Worm (Caenorhabditis elegans) whole organism, midembryonic: ENCODE measurements around the gene srw-62.

Experiments
- T22C8.4 ChIP-seq: fragments of 200-800 bp; sonication (Bioruptor generic); IDR thresholded peaks from 2 replicates; pipeline ENCODE4 v1.3.6; 2022; ENCODE audit warnings: missing genetic modification characterization, missing compliant biosample characterization
- cog-1 ChIP-seq: sonication (generic microtip); optimal IDR thresholded peaks from 2 replicates; lab custom pipeline; 2016; ENCODE audit warnings: missing genetic modification characterization, missing compliant biosample characterization
- flt-1 ChIP-seq: fragments of 200-800 bp; sonication (Bioruptor generic); IDR thresholded peaks from 2 replicates; pipeline ENCODE4 v1.3.6; 2022; ENCODE audit warnings: missing genetic modification characterization, missing compliant biosample characterization
- klf-2 ChIP-seq: fragments of 200-800 bp; sonication (Bioruptor generic); conservative IDR thresholded peaks from 2 replicates; pipeline ENCODE4 v1.3.6; 2022; ENCODE audit warnings: missing genetic modification reagents, missing genetic modification characterization, missing compliant biosample characterization
- ref-1 ChIP-seq: fragments of 200-800 bp; sonication (Bioruptor generic); conservative IDR thresholded peaks from 2 replicates; pipeline ENCODE4 v1.3.6; 2022; ENCODE audit warnings: missing genetic modification reagents, missing genetic modification characterization, missing compliant biosample characterization
- tab-1 ChIP-seq: fragments of 200-800 bp; sonication (Bioruptor generic); IDR thresholded peaks from 2 replicates; pipeline ENCODE4 v1.3.6; 2022; ENCODE audit warnings: missing genetic modification characterization, missing compliant biosample characterization
- ztf-23 ChIP-seq: fragments of 200-800 bp; sonication (Bioruptor generic); IDR thresholded peaks from 2 replicates; pipeline ENCODE4 v1.3.6; 2022; ENCODE audit warnings: missing genetic modification reagents, missing genetic modification characterization, missing compliant biosample characterization
- ztf-29 ChIP-seq: fragments of 200-800 bp; sonication (Bioruptor generic); IDR thresholded peaks from 2 replicates; pipeline ENCODE4 v1.3.6; 2022; ENCODE audit warnings: missing genetic modification reagents, missing genetic modification characterization, missing compliant biosample characterization

- TF ChIP-seq cog-1 (no peak), ref-1 (GFP tag; lab: Robert Waterston, UW) (no peak), T22C8.4 (GFP tag; lab: Robert Waterston, UW) (no peak), flt-1 (GFP tag; lab: Robert Waterston, UW) (no peak), ztf-29 (GFP tag; lab: Robert Waterston, UW) (no peak), tab-1 (no peak), ztf-23 (GFP tag; lab: Robert Waterston, UW) (no peak), klf-2 (GFP tag; lab: Robert Waterston, UW) (no peak)
These were observed 25.4 kb downstream of the srw-62 start for ce11 chrII:7850575-7850974.
